Fruit fly (Drosophila melanogaster): ENCODE results near the gene RpS27.

RpS27 gene

dm6 chr3R:25258628-25259240 is 11.4 kb upstream of the RpS27 start, which contains the start of gene CG11857 (continued):
- TF ChIP-seq fd102C (GFP tag; optimal IDR thresholded peaks at IDR 0.05) (peak; percentile 79), tin (GFP tag; optimal IDR thresholded peaks at IDR 0.05) (peak; percentile 99), CG32767 (GFP tag; IDR thresholded peaks at IDR 0.05) (peak; percentile 97), tna (GFP tag; IDR thresholded peaks at IDR 0.05; ENCODE audit: partially characterized antibody) (peak; percentile 99), CG10462 (GFP tag; optimal IDR thresholded peaks at IDR 0.05) (peak; percentile 97), Opbp (GFP tag; IDR thresholded peaks at IDR 0.05; ENCODE audit: partially characterized antibody) (peak; percentile 99), CG4282 (GFP tag; optimal IDR thresholded peaks at IDR 0.05) (peak; percentile 96), zfh2 (GFP tag; optimal IDR thresholded peaks at IDR 0.05) (peak; percentile 99), CG6854 (GFP tag; optimal IDR thresholded peaks at IDR 0.05) (peak; percentile 88), Hr51 (GFP tag; optimal IDR thresholded peaks at IDR 0.05) (peak; percentile 96 to 99), CG11247 (GFP tag; IDR thresholded peaks at IDR 0.05) (peak; percentile 99), CG2712 (tag; optimal IDR thresholded peaks at IDR 0.05) (peak; percentile 98), her (GFP tag; optimal IDR thresholded peaks at IDR 0.05) (peak; percentile 92), CG30403 (GFP tag; optimal IDR thresholded peaks at IDR 0.05) (peak; percentile 99), CG34224 (GFP tag; IDR thresholded peaks at IDR 0.05; ENCODE audit: partially characterized antibody) (peak; percentile 100), Dref (GFP tag; IDR thresholded peaks at IDR 0.05) (peak; percentile 81), sisA (GFP tag; IDR thresholded peaks at IDR 0.05) (peak; percentile 99), odd (GFP tag; optimal IDR thresholded peaks at IDR 0.05) (peak; percentile 89), ac (GFP tag; optimal IDR thresholded peaks at IDR 0.05) (peak; percentile 89), sc (optimal IDR thresholded peaks at IDR 0.05) (no peak), sc (GFP tag; optimal IDR thresholded peaks at IDR 0.05) (peak; percentile 94), ken (GFP tag; IDR thresholded peaks at IDR 0.05) (peak; percentile 99), sug (tag; optimal IDR thresholded peaks at IDR 0.05) (peak; percentile 97), Atf-2 (GFP tag; optimal IDR thresholded peaks at IDR 0.05) (peak; percentile 97), H2.0 (GFP tag; IDR thresholded peaks at IDR 0.05) (peak; percentile 99), btn (GFP tag; optimal IDR thresholded peaks at IDR 0.05) (peak; percentile 86), CG3163 (GFP tag; optimal IDR thresholded peaks at IDR 0.05) (peak; percentile 87), CG10654 (GFP tag; optimal IDR thresholded peaks at IDR 0.05) (peak; percentile 97), CG11093 (GFP tag; IDR thresholded peaks at IDR 0.05) (peak; percentile 99), CG18262 (tag; optimal IDR thresholded peaks at IDR 0.05) (peak; percentile 96), Drgx (GFP tag; IDR thresholded peaks at IDR 0.05) (peak; percentile 96), fd3F (GFP tag; optimal IDR thresholded peaks at IDR 0.05) (peak; percentile 98), NC2α (GFP tag; optimal IDR thresholded peaks at IDR 0.05) (peak; percentile 90), CG18764 (GFP tag; optimal IDR thresholded peaks at IDR 0.05) (peak; percentile 97), Mes4 (GFP tag; optimal IDR thresholded peaks at IDR 0.05) (peak; percentile 94), slbo (GFP tag; IDR thresholded peaks at IDR 0.05) (peak; percentile 100), dan (GFP tag; IDR thresholded peaks at IDR 0.05) (peak; percentile 97), Dbx (GFP tag; IDR thresholded peaks at IDR 0.05) (peak; percentile 99), Abd-B (GFP tag; optimal IDR thresholded peaks at IDR 0.05) (peak; percentile 99), Atf6 (GFP tag; IDR thresholded peaks at IDR 0.05) (peak; percentile 98), CG3065 (GFP tag; optimal IDR thresholded peaks at IDR 0.05) (peak; percentile 96), Six4 (GFP tag; optimal IDR thresholded peaks at IDR 0.05) (peak; percentile 97), cato (GFP tag; optimal IDR thresholded peaks at IDR 0.05; ENCODE audit: borderline replicate concordance) (peak; percentile 97), crol (GFP tag; IDR thresholded peaks at IDR 0.05) (peak; percentile 80), en (GFP tag; optimal IDR thresholded peaks at IDR 0.05) (peak; percentile 90), ara (GFP tag; IDR thresholded peaks at IDR 0.05) (peak; percentile 98), PHDP (tag; optimal IDR thresholded peaks at IDR 0.05) (peak; percentile 97), unpg (GFP tag; optimal IDR thresholded peaks at IDR 0.05) (peak; percentile 98), Kr (GFP tag; optimal IDR thresholded peaks at IDR 0.05) (peak; percentile 21), ham (GFP tag; IDR thresholded peaks at IDR 0.05) (peak; percentile 96), CG1233 (GFP tag; optimal IDR thresholded peaks at IDR 0.05) (peak; percentile 98)

Measured in whole organism, embryonic.